Fruit fly (Drosophila melanogaster): ENCODE data around the gene CG4766.

The CG4766 gene

DNA sequence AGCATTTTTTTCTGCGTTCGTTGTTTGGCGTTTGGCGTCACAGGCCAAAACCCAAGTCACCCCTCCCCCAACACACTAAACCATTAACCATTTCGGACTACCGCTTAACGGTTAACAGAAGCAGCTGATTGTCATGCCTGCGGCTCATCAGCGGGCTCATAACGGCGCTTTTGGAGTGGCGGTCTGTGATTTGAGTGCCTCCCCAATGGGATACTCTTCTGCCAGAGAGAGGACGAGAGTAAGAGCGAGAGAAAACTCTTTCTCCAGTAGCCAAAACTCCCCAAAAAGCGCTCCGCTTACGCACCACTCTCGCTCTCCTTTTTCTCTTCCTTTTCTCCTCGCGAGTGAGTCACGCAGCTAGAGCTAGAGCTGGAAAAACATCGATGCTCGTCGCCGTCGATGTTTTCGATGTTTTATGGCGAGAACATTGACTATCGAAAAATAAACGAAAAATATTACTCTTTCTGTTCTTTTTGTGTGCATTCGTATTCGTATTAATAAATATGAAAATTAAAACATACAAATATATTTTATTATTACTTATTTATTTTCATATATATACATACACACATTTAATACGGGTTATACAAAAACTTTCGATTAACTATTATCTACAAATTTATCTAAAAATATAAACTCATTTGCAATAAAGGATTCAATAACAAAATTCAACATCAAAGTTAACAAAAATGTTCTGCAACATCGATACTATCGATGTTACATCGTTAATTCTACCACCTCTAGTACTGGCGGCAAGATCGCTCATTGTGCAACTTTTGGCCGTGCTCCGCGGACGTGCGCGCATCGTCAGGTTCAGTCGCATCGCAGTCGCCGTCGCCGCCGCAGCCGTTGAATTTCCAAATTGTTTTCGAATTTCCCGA lies 34.8 kb downstream of the CG4766 start, which contains the start of gene Grip (continued):
- TF ChIP-seq Bteb2 (GFP tag; optimal IDR thresholded peaks at IDR 0.05), result no peak
- TF ChIP-seq CG2120 (GFP tag; optimal IDR thresholded peaks at IDR 0.05), result no peak
- TF ChIP-seq Fer3 (tag; optimal IDR thresholded peaks at IDR 0.05), result no peak
- no peak for TF ChIP-seq CG1832 (GFP tag; optimal IDR thresholded peaks at IDR 0.05)
- no peak for TF ChIP-seq CG16779 (GFP tag; IDR thresholded peaks at IDR 0.05)
- TF ChIP-seq Mad (GFP tag; optimal IDR thresholded peaks at IDR 0.05), result no peak
- no peak for TF ChIP-seq CG3838 (GFP tag; optimal IDR thresholded peaks at IDR 0.05)
- no peak for TF ChIP-seq Dip3 (GFP tag; optimal IDR thresholded peaks at IDR 0.05)
- TF ChIP-seq Stat92E (GFP tag; optimal IDR thresholded peaks at IDR 0.05), result no peak
- peak in 1 of 2 experiments; percentile 45 for TF ChIP-seq Hr51 (GFP tag; optimal IDR thresholded peaks at IDR 0.05)
- peak; percentile 61 for TF ChIP-seq hbn (GFP tag; IDR thresholded peaks at IDR 0.05; ENCODE audit: partially characterized antibody)
- TF ChIP-seq gcm2 (GFP tag; optimal IDR thresholded peaks at IDR 0.05), result no peak
- peak; percentile 46 for TF ChIP-seq CG9932 (GFP tag; IDR thresholded peaks at IDR 0.05)
- TF ChIP-seq ATbp (GFP tag; optimal IDR thresholded peaks at IDR 0.05), result no peak
- peak; percentile 40 for TF ChIP-seq Blimp-1 (GFP tag; optimal IDR thresholded peaks at IDR 0.05)
- TF ChIP-seq CG10543 (GFP tag; optimal IDR thresholded peaks at IDR 0.05), result peak; percentile 21
- TF ChIP-seq Hr39 (optimal IDR thresholded peaks at IDR 0.05), result no peak
- TF ChIP-seq CG14441 (GFP tag; IDR thresholded peaks at IDR 0.05), result no peak
- TF ChIP-seq Lim3 (GFP tag; IDR thresholded peaks at IDR 0.05), result no peak
- TF ChIP-seq Nf-YC (tag; optimal IDR thresholded peaks at IDR 0.05), result peak; percentile 12
- no peak for TF ChIP-seq CG3281 (GFP tag; optimal IDR thresholded peaks at IDR 0.05)
- TF ChIP-seq CG5180 (GFP tag; optimal IDR thresholded peaks at IDR 0.05), result no peak
- TF ChIP-seq CrebB (tag; optimal IDR thresholded peaks at IDR 0.05), result no peak
- no peak for TF ChIP-seq tgo (GFP tag; IDR thresholded peaks at IDR 0.05)
- TF ChIP-seq unpg (GFP tag; optimal IDR thresholded peaks at IDR 0.05), result no peak
- TF ChIP-seq CG1233 (GFP tag; optimal IDR thresholded peaks at IDR 0.05), result peak; percentile 8
- TF ChIP-seq Ada2b (GFP tag; IDR thresholded peaks at IDR 0.05), result peak; percentile 5; the same call in 1 of the 2 replicates
- TF ChIP-seq gcm (GFP tag; optimal IDR thresholded peaks at IDR 0.05), result peak; percentile 7
- TF ChIP-seq Lhr (GFP tag; optimal IDR thresholded peaks at IDR 0.05), result no peak
- TF ChIP-seq Fer2 (tag; optimal IDR thresholded peaks at IDR 0.05), result no peak
- TF ChIP-seq nom (GFP tag; optimal IDR thresholded peaks at IDR 0.05), result no peak
- no peak for TF ChIP-seq CG4404 (GFP tag; IDR thresholded peaks at IDR 0.05)
- no peak for TF ChIP-seq sisA (GFP tag; IDR thresholded peaks at IDR 0.05)
- no peak for TF ChIP-seq vfl (GFP tag; optimal IDR thresholded peaks at IDR 0.05)
- TF ChIP-seq CG6854 (GFP tag; optimal IDR thresholded peaks at IDR 0.05), result no peak
- TF ChIP-seq CG34224 (GFP tag; IDR thresholded peaks at IDR 0.05; ENCODE audit: partially characterized antibody), result no peak
- no peak for TF ChIP-seq CG4360 (GFP tag; IDR thresholded peaks at IDR 0.05)
- TF ChIP-seq CG17829 (tag; optimal IDR thresholded peaks at IDR 0.05), result peak; percentile 50
- TF ChIP-seq tna (GFP tag; IDR thresholded peaks at IDR 0.05; ENCODE audit: partially characterized antibody), result peak; percentile 5; the same call in 1 of the 2 replicates
- TF ChIP-seq dan (GFP tag; IDR thresholded peaks at IDR 0.05), result no peak
- TF ChIP-seq CG6765 (GFP tag; optimal IDR thresholded peaks at IDR 0.05), result no peak
- no peak for TF ChIP-seq pho (GFP tag; optimal IDR thresholded peaks at IDR 0.05)
- TF ChIP-seq CG43689 (GFP tag; IDR thresholded peaks at IDR 0.05), result no peak
- TF ChIP-seq slbo (GFP tag; IDR thresholded peaks at IDR 0.05), result peak; percentile 62
- no peak for TF ChIP-seq Mes4 (GFP tag; optimal IDR thresholded peaks at IDR 0.05)
- no peak for TF ChIP-seq CG34376 (GFP tag; optimal IDR thresholded peaks at IDR 0.05)
- 0 out of 3 replicates have a peak, but pooled peaks have one; percentile 30 for TF ChIP-seq CG7963 (GFP tag; IDR thresholded peaks at IDR 0.05; ENCODE audit: partially characterized antibody)
- no peak for TF ChIP-seq wdn (GFP tag; IDR thresholded peaks at IDR 0.05)

All from whole organism, embryonic.